Fruit fly (Drosophila melanogaster): ENCODE measurements around the gene Hs3st-B.
A peak's percentile ranks its signal among the peaks of the same experiment; 100 is the strongest.

Hs3st-B gene

DNA sequence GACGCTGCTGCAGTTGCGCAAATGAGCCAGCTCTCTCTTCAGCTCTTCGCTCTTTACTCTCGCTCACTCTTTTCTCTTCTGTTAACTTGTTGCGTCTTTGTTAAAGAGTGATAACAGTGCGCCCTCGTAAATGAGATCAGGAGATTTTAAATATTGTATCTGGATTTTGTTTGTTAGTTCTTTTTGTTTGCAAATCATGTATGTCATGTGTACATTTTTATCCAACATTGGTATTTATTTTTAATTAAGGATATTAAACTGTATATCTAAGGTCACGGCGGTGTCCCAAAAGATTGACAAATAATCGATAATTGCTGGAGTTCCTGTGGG lies 50.3 kb downstream of the Hs3st-B start (continued):
- TF ChIP-seq CG11560 (tag; IDR thresholded peaks at IDR 0.05), result no peak
- no peak for TF ChIP-seq disco-r (GFP tag; optimal IDR thresholded peaks at IDR 0.05)
- TF ChIP-seq Jarid2 (GFP tag; optimal IDR thresholded peaks at IDR 0.05), result no peak
- TF ChIP-seq Hand (GFP tag; optimal IDR thresholded peaks at IDR 0.05), result no peak
- no peak for TF ChIP-seq CG11085 (GFP tag; IDR thresholded peaks at IDR 0.05)
- TF ChIP-seq CG1529 (GFP tag; optimal IDR thresholded peaks at IDR 0.05), result peak; percentile 32
- peak; percentile 64 for TF ChIP-seq lmd (GFP tag; IDR thresholded peaks at IDR 0.05)
- TF ChIP-seq Hmr (GFP tag; optimal IDR thresholded peaks at IDR 0.05), result peak; percentile 11
- peak; percentile 55 for TF ChIP-seq CG10979 (tag; optimal IDR thresholded peaks at IDR 0.05)
- peak; percentile 71 for TF ChIP-seq slbo (GFP tag; IDR thresholded peaks at IDR 0.05)
- TF ChIP-seq abd-A (tag; optimal IDR thresholded peaks at IDR 0.05), result no peak
- TF ChIP-seq CG2129 (GFP tag; IDR thresholded peaks at IDR 0.05; ENCODE audit: partially characterized antibody), result no peak
- peak; percentile 51; the same call in 1 of the 2 replicates for TF ChIP-seq CG9932 (GFP tag; IDR thresholded peaks at IDR 0.05)
- TF ChIP-seq shn (GFP tag; optimal IDR thresholded peaks at IDR 0.05), result peak; percentile 18
- 0 out of 2 replicates have a peak, but pooled peaks have one; percentile 13 for TF ChIP-seq Nf-YA (GFP tag; IDR thresholded peaks at IDR 0.05)
- TF ChIP-seq CG11456 (GFP tag; IDR thresholded peaks at IDR 0.05), result peak; percentile 66; the same call in 2 of the 3 replicates
- TF ChIP-seq pita (GFP tag; optimal IDR thresholded peaks at IDR 0.05), result no peak
- TF ChIP-seq ttk (GFP tag; IDR thresholded peaks at IDR 0.05), result no peak
- no peak for TF ChIP-seq kay (GFP tag; optimal IDR thresholded peaks at IDR 0.05)
- no peak for TF ChIP-seq CG30431 (GFP tag; optimal IDR thresholded peaks at IDR 0.05)
- no peak for TF ChIP-seq CG13287 (GFP tag; IDR thresholded peaks at IDR 0.05; ENCODE audit: partially characterized antibody)
- TF ChIP-seq tio (GFP tag; optimal IDR thresholded peaks at IDR 0.05), result no peak
- no peak for TF ChIP-seq CG12236 (GFP tag; optimal IDR thresholded peaks at IDR 0.05)
- TF ChIP-seq CG14860 (GFP tag; IDR thresholded peaks at IDR 0.05; ENCODE audit: partially characterized antibody), result no peak
- peak; percentile 45; the same call in 1 of the 2 replicates for TF ChIP-seq Ada2b (GFP tag; IDR thresholded peaks at IDR 0.05)
- no peak for TF ChIP-seq CG3065 (GFP tag; optimal IDR thresholded peaks at IDR 0.05)

dm6 chrX:19299367-19299766 lies 50.9 kb downstream of the Hs3st-B start:
- TF ChIP-seq Meics (GFP tag; optimal IDR thresholded peaks at IDR 0.05), result no peak
- peak; percentile 73 for TF ChIP-seq Sry-β (GFP tag; optimal IDR thresholded peaks at IDR 0.05)
- peak; percentile 69 for TF ChIP-seq scrt (GFP tag; optimal IDR thresholded peaks at IDR 0.05)
